Fruit fly (Drosophila melanogaster) whole organism: ENCODE results near the gene tay.

Experiments
- CG8478 ChIP-seq: fragments of >200 bp; optimal IDR thresholded peaks from 2 replicates; lab custom pipeline; 2018; ENCODE audit warnings: inconsistent platforms
- Dll ChIP-seq: fragments of >200 bp; optimal IDR thresholded peaks from 2 replicates; lab custom pipeline; 2017
- EcR ChIP-seq, 2 experiments: fragments of >200 bp; optimal IDR thresholded peaks; 2 replicates each; lab custom pipeline; 2017; ENCODE audit warnings: missing biosample characterization in 2 of 2, missing genetic modification characterization in 2 of 2, missing genetic modification reagents in 2 of 2
- pan ChIP-seq: fragments of >200 bp; optimal IDR thresholded peaks from 2 replicates; lab custom pipeline; 2017
- psq ChIP-seq: fragments of >200 bp; optimal IDR thresholded peaks from 2 replicates; lab custom pipeline; 2017
- usp ChIP-seq: fragments of >200 bp; optimal IDR thresholded peaks from 2 replicates; lab custom pipeline; 2017; ENCODE audit warnings: missing biosample characterization, missing genetic modification characterization, mixed read lengths

DNA sequence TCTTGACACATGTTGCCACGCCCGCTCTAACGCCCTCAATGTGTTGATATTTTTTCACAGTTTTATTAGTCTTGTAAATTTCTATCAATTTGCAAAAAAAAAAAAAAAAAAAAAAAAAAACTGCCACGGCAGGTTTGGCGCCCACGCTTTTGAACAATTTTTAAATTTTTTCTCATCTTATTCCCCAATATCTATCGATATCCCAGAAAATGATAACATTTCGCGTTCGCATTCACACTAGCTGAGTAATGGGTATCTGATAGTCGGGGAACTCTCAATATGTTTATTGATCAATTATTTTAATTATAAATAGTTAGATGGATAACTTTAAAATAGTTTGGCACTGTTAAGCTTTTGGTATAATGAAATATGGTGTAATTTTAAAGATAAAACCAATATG is 45.8 kb downstream of the tay start:
- TF ChIP-seq usp (GFP tag; lab: Kevin White, UChicago) (no peak), CG8478 (no peak), EcR (GFP tag; optimal IDR thresholded peaks at IDR 0.05; lab: Kevin White, UChicago) (no peak), psq (lab: Kevin White, UChicago) (no peak), Dll (lab: Kevin White, UChicago) (no peak), pan (lab: Kevin White, UChicago) (no peak)
